Comparison of ENCODE assay signal across 2 worm cellular contexts in the genomic region with DNA sequence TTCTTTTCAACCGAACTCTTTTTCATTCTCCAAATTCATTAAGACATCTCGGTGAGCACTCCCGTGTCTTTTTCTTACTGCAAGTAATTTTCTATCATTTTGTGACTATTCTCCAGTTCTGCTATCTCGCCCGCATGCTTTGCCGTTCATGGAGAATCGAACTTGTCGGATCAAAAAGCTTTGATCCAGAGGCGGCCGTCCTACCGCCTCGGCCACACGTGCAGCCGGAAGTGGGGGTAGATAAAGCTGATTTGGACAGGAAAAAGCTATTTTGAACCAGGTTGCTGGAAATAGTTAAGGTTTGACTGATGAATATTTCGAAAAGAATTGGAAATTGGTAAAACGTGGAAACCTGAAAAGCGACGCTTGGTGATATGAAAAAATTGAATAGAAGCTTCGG.
A peak's percentile ranks its signal among the peaks of the same experiment; 100 is the strongest.
TF ChIP-seq lines count a peak whose summit lies in the region.

No protein-coding gene starts in this region.

TF ChIP-seq in whole organism, L4 larva, 104 proteins besides CTCF, POLR2A, EP300 and RAD21:
- TF ChIP-seq Y75B8A.6 (GFP tag; IDR thresholded peaks at IDR 0.05; lab: Robert Waterston, UW) (no peak), arid-1 (GFP tag; conservative IDR thresholded peaks at IDR 0.05; lab: Robert Waterston, UW) (0 out of 2 replicates have a peak, but pooled peaks have one; percentile 13), ceh-28 (tag; optimal IDR thresholded peaks at IDR 0.05; lab: Kevin White, UChicago) (no peak), ceh-62 (tag; optimal IDR thresholded peaks at IDR 0.05; lab: Kevin White, UChicago) (no peak), F10B5.3 (tag; optimal IDR thresholded peaks at IDR 0.05; lab: Kevin White, UChicago) (no peak), lin-1 (GFP tag; IDR thresholded peaks at IDR 0.05; lab: Robert Waterston, UW) (no peak), lin-15B (tag; optimal IDR thresholded peaks at IDR 0.05; lab: Kevin White, UChicago) (no peak), Y5F2A.4 (GFP tag; optimal IDR thresholded peaks at IDR 0.05; lab: Kevin White, UChicago) (no peak), ceh-44 (GFP tag; IDR thresholded peaks at IDR 0.05; lab: Robert Waterston, UW) (peak; percentile 47; the same call in 1 of the 2 replicates), ctbp-1 (GFP tag; IDR thresholded peaks at IDR 0.05; lab: Robert Waterston, UW) (no peak), pha-4 (GFP tag; IDR thresholded peaks at IDR 0.05; lab: Robert Waterston, UW) (no peak), pha-4 (tag; optimal IDR thresholded peaks at IDR 0.05; lab: Kevin White, UChicago) (no peak), D1046.2 (GFP tag; IDR thresholded peaks at IDR 0.05; lab: Robert Waterston, UW) (0 out of 2 replicates have a peak, but pooled peaks have one; percentile 31), ceh-20 (GFP tag; IDR thresholded peaks at IDR 0.05; lab: Robert Waterston, UW) (no peak)

TF ChIP-seq in whole organism, young adult, 124 proteins besides CTCF, POLR2A, EP300 and RAD21:
- TF ChIP-seq hsf-1 (GFP tag; IDR thresholded peaks at IDR 0.05; lab: Robert Waterston, UW) (no peak), lsy-27 (tag; optimal IDR thresholded peaks at IDR 0.05; lab: Kevin White, UChicago; ENCODE audit: borderline replicate concordance, insufficient read depth) (no peak), ZK185.1 (tag; optimal IDR thresholded peaks at IDR 0.05; lab: Kevin White, UChicago; ENCODE audit: poor library complexity, severe bottlenecking) (no peak), ets-4 (GFP tag; optimal IDR thresholded peaks at IDR 0.05; lab: Kevin White, UChicago) (no peak), K11D2.4 (GFP tag; IDR thresholded peaks at IDR 0.05; lab: Robert Waterston, UW) (0 out of 2 replicates have a peak, but pooled peaks have one; percentile 64), let-526 (GFP tag; IDR thresholded peaks at IDR 0.05; lab: Robert Waterston, UW) (no peak), lin-35 (GFP tag; optimal IDR thresholded peaks at IDR 0.05; lab: Kevin White, UChicago) (no peak), rpc-1 (optimal IDR thresholded peaks at IDR 0.05; lab: Kevin White, UChicago) (peak; percentile 34), rpc-1 (tag; optimal IDR thresholded peaks at IDR 0.05; lab: Kevin White, UChicago) (peak; percentile 68), lin-54 (GFP tag; optimal IDR thresholded peaks at IDR 0.05; lab: Kevin White, UChicago) (no peak), lag-1 (GFP tag; IDR thresholded peaks at IDR 0.05; lab: Robert Waterston, UW) (peak; percentile 72; the same call in 1 of the 2 replicates), hmg-1.2 (GFP tag; IDR thresholded peaks at IDR 0.05; lab: Robert Waterston, UW) (no peak), tbp1 (GFP tag; optimal IDR thresholded peaks at IDR 0.05; lab: Kevin White, UChicago) (peak; percentile 76), B0261.1 (tag; optimal IDR thresholded peaks at IDR 0.05; lab: Kevin White, UChicago) (peak; percentile 24), bed-2 (GFP tag; IDR thresholded peaks at IDR 0.05; lab: Robert Waterston, UW) (no peak), dpff-1 (tag; optimal IDR thresholded peaks at IDR 0.05; lab: Kevin White, UChicago) (no peak), F57A8.1 (GFP tag; optimal IDR thresholded peaks at IDR 0.05; lab: Kevin White, UChicago) (no peak), mcd-1 (GFP tag; IDR thresholded peaks at IDR 0.05; lab: Robert Waterston, UW) (no peak), Y53G8AR.9 (GFP tag; conservative IDR thresholded peaks at IDR 0.05; lab: Robert Waterston, UW) (no peak), lir-1 (GFP tag; conservative IDR thresholded peaks at IDR 0.05; lab: Robert Waterston, UW) (no peak)
TF ChIP-seq in whole organism, young adult: peak in this region for 5.
